Worm (Caenorhabditis elegans) whole organism, young adult: ENCODE measurements around the gene srx-48.

Experiments used
- F10E7.11 ChIP-seq: sonication (generic microtip); optimal IDR thresholded peaks from 2 replicates; lab custom pipeline; 2017; ENCODE audit warnings: mild to moderate bottlenecking, missing genetic modification characterization, moderate library complexity, missing compliant biosample characterization
- F23B12.7 ChIP-seq: sonication (generic microtip); optimal IDR thresholded peaks from 2 replicates; lab custom pipeline; 2017; ENCODE audit warnings: missing genetic modification characterization, mild to moderate bottlenecking, missing compliant biosample characterization, antibody characterized with exemption, moderate library complexity; ENCODE audit not compliant: insufficient read depth
- athp-1 ChIP-seq: sonication (generic microtip); optimal IDR thresholded peaks from 2 replicates; lab custom pipeline; 2017; ENCODE audit warnings: mild to moderate bottlenecking, missing genetic modification characterization, missing compliant biosample characterization
- bed-2 ChIP-seq: fragments of 200-800 bp; sonication (Bioruptor generic); IDR thresholded peaks from 2 replicates; pipeline ENCODE4 v1.3.6; 2022; ENCODE audit warnings: missing genetic modification reagents, missing genetic modification characterization, missing compliant biosample characterization
- efl-1 ChIP-seq: fragments of 150-350 bp; optimal IDR thresholded peaks from 2 replicates; lab custom pipeline; 2014; ENCODE audit warnings: missing biosample characterization, missing genetic modification reagents, missing genetic modification characterization
- him-1 ChIP-seq: sonication (generic microtip); optimal IDR thresholded peaks from 2 replicates; lab custom pipeline; 2016; ENCODE audit warnings: missing genotype, missing genetic modification reagents, missing genetic modification characterization, missing compliant biosample characterization
- hmg-1.2 ChIP-seq: fragments of 200-800 bp; sonication (Bioruptor generic); IDR thresholded peaks from 2 replicates; pipeline ENCODE4 v1.3.6; 2022; ENCODE audit warnings: missing genetic modification reagents, missing genetic modification characterization, missing compliant biosample characterization
- lsy-27 ChIP-seq: sonication (generic microtip); optimal IDR thresholded peaks from 2 replicates; lab custom pipeline; 2017; ENCODE audit warnings: missing genetic modification characterization, mild to moderate bottlenecking, missing compliant biosample characterization, antibody characterized with exemption, missing genotype, borderline replicate concordance; ENCODE audit not compliant: insufficient read depth
- nfya-1 ChIP-seq: sonication (generic microtip); optimal IDR thresholded peaks from 2 replicates; lab custom pipeline; 2017; ENCODE audit warnings: antibody characterized with exemption, missing compliant biosample characterization, missing genetic modification characterization, borderline replicate concordance; ENCODE audit not compliant: insufficient read depth
- rec-8 ChIP-seq, 2 experiments: sonication (generic microtip); optimal IDR thresholded peaks; 2 replicates each; lab custom pipeline; 2016; ENCODE audit warnings: mild to moderate bottlenecking in 2 of 2, missing genetic modification characterization in 2 of 2, missing genetic modification reagents in 2 of 2, missing genotype in 2 of 2, missing biosample characterization in 1 of 2, missing compliant biosample characterization in 1 of 2, moderate library complexity in 1 of 2
- repo-1 ChIP-seq: sonication (generic microtip); optimal IDR thresholded peaks from 2 replicates; lab custom pipeline; 2017; ENCODE audit warnings: mild to moderate bottlenecking, missing genetic modification characterization, missing compliant biosample characterization
- sea-2 ChIP-seq: fragments of 200-800 bp; sonication (Bioruptor generic); IDR thresholded peaks from 2 replicates; pipeline ENCODE4 v1.3.6; 2022; ENCODE audit warnings: missing genetic modification characterization, missing compliant biosample characterization
- snpc-1.3 ChIP-seq: sonication (generic microtip); optimal IDR thresholded peaks from 2 replicates; lab custom pipeline; 2017; ENCODE audit warnings: missing genetic modification characterization, mild to moderate bottlenecking, missing compliant biosample characterization, antibody characterized with exemption, moderate library complexity, missing genotype, missing genetic modification reagents; ENCODE audit not compliant: insufficient read depth
- ztf-28 ChIP-seq: fragments of 200-800 bp; sonication (Bioruptor generic); IDR thresholded peaks from 2 replicates; pipeline ENCODE4 v1.3.6; 2022; ENCODE audit warnings: missing genetic modification reagents, missing genetic modification characterization, missing compliant biosample characterization

- TF ChIP-seq sea-2 (GFP tag; lab: Robert Waterston, UW): no peak
- no peak for TF ChIP-seq snpc-1.3 (tag; lab: Kevin White, UChicago)
- TF ChIP-seq nfya-1 (tag; lab: Kevin White, UChicago): no peak
- TF ChIP-seq athp-1 (tag; lab: Kevin White, UChicago): no peak
- no peak for TF ChIP-seq him-1 (tag; lab: Kevin White, UChicago)
- TF ChIP-seq bed-2 (GFP tag; lab: Robert Waterston, UW): no peak
- no peak for TF ChIP-seq lsy-27 (tag; lab: Kevin White, UChicago)
- TF ChIP-seq efl-1: no peak
- no peak for TF ChIP-seq rec-8 (tag; optimal IDR thresholded peaks at IDR 0.05; lab: Kevin White, UChicago)
- TF ChIP-seq repo-1 (tag; lab: Kevin White, UChicago): no peak
- no peak for TF ChIP-seq F23B12.7 (tag; lab: Kevin White, UChicago)
- TF ChIP-seq ztf-28 (GFP tag; lab: Robert Waterston, UW): no peak
- TF ChIP-seq F10E7.11 (tag; lab: Kevin White, UChicago): no peak
- TF ChIP-seq hmg-1.2 (GFP tag; lab: Robert Waterston, UW): no peak
Observed at ce11 chrV:15293865-15294264, 9.7 kb downstream of the srx-48 start, which contains the start of gene str-96.
